Worm (Caenorhabditis elegans) whole organism, late embryonic: Measurements from ENCODE around the gene B0348.1.

ENCODE experiments used
- C08G9.2 ChIP-seq: sonication (generic microtip); optimal IDR thresholded peaks from 2 replicates; lab custom pipeline; 2016; ENCODE audit warnings: mild to moderate bottlenecking, missing genetic modification characterization, moderate library complexity, missing compliant biosample characterization
- F13H6.1 ChIP-seq: sonication (generic microtip); optimal IDR thresholded peaks from 2 replicates; lab custom pipeline; 2016; ENCODE audit warnings: missing genetic modification characterization, missing compliant biosample characterization
- K02D7.2 ChIP-seq: sonication (generic microtip); optimal IDR thresholded peaks from 2 replicates; lab custom pipeline; 2017; ENCODE audit warnings: mild to moderate bottlenecking, missing genetic modification characterization, missing compliant biosample characterization
- T23F11.4 ChIP-seq: fragments of 200-800 bp; sonication (Bioruptor generic); optimal IDR thresholded peaks from 2 replicates; lab custom pipeline; 2018; ENCODE audit warnings: mild to moderate bottlenecking, missing genetic modification characterization, missing compliant biosample characterization
- ama-1 ChIP-seq: fragments of 150-350 bp; optimal IDR thresholded peaks from 2 replicates; lab custom pipeline; 2014
- ceh-18 ChIP-seq: sonication (generic microtip); optimal IDR thresholded peaks from 2 replicates; lab custom pipeline; 2016; ENCODE audit warnings: missing genetic modification characterization, missing compliant biosample characterization
- ceh-24 ChIP-seq: sonication (generic microtip); optimal IDR thresholded peaks from 2 replicates; lab custom pipeline; 2016; ENCODE audit warnings: mild to moderate bottlenecking, missing genetic modification characterization, missing compliant biosample characterization
- ceh-6 ChIP-seq: fragments of 200-800 bp; sonication (Bioruptor generic); optimal IDR thresholded peaks from 2 replicates; lab custom pipeline; 2018; ENCODE audit warnings: mild to moderate bottlenecking, missing genetic modification characterization, missing compliant biosample characterization
- ceh-9 ChIP-seq: sonication (generic microtip); optimal IDR thresholded peaks from 2 replicates; lab custom pipeline; 2016; ENCODE audit warnings: mild to moderate bottlenecking, missing genetic modification characterization, inconsistent platforms, missing compliant biosample characterization
- dve-1 ChIP-seq: sonication (generic microtip); optimal IDR thresholded peaks from 2 replicates; lab custom pipeline; 2017; ENCODE audit warnings: antibody characterized with exemption, mild to moderate bottlenecking, missing genetic modification characterization, missing compliant biosample characterization
- elt-2 ChIP-seq: sonication (generic microtip); optimal IDR thresholded peaks from 2 replicates; lab custom pipeline; 2016; ENCODE audit warnings: missing genetic modification reagents, missing genetic modification characterization, missing compliant biosample characterization
- fax-1 ChIP-seq: sonication (generic microtip); optimal IDR thresholded peaks from 2 replicates; lab custom pipeline; 2016; ENCODE audit warnings: missing genotype, missing genetic modification characterization, missing compliant biosample characterization
- fkh-6 ChIP-seq: sonication (generic microtip); optimal IDR thresholded peaks from 2 replicates; lab custom pipeline; 2016; ENCODE audit warnings: missing genetic modification characterization, missing compliant biosample characterization
- hlh-13 ChIP-seq: fragments of 200-800 bp; sonication (Bioruptor generic); optimal IDR thresholded peaks from 2 replicates; lab custom pipeline; 2018; ENCODE audit warnings: mild to moderate bottlenecking, missing genetic modification characterization, missing compliant biosample characterization
- hlh-30 ChIP-seq: sonication (generic microtip); optimal IDR thresholded peaks from 2 replicates; lab custom pipeline; 2017; ENCODE audit warnings: antibody characterized with exemption, missing genetic modification characterization, missing compliant biosample characterization; ENCODE audit not compliant: insufficient read depth
- lim-6 ChIP-seq: sonication (generic microtip); optimal IDR thresholded peaks from 2 replicates; lab custom pipeline; 2016; ENCODE audit warnings: missing genetic modification characterization, missing compliant biosample characterization
- lin-11 ChIP-seq: fragments of 200-800 bp; sonication (Bioruptor generic); optimal IDR thresholded peaks from 2 replicates; lab custom pipeline; 2018; ENCODE audit warnings: mild to moderate bottlenecking, missing genetic modification characterization, missing compliant biosample characterization
- mec-3 ChIP-seq: sonication (generic microtip); optimal IDR thresholded peaks from 2 replicates; lab custom pipeline; 2016; ENCODE audit warnings: borderline replicate concordance, missing genetic modification characterization, missing compliant biosample characterization
- nfya-1 ChIP-seq: sonication (generic microtip); optimal IDR thresholded peaks from 2 replicates; lab custom pipeline; 2017; ENCODE audit warnings: missing genetic modification characterization, mild to moderate bottlenecking, missing compliant biosample characterization, antibody characterized with exemption, moderate library complexity
- nhr-11 ChIP-seq: fragments of 150-350 bp; optimal IDR thresholded peaks from 2 replicates; lab custom pipeline; 2014; ENCODE audit warnings: missing biosample characterization, missing genetic modification characterization
- nhr-232 ChIP-seq: sonication (generic microtip); optimal IDR thresholded peaks from 2 replicates; lab custom pipeline; 2016; ENCODE audit warnings: missing genetic modification characterization, missing compliant biosample characterization
- npax-4 ChIP-seq: sonication (generic microtip); optimal IDR thresholded peaks from 2 replicates; lab custom pipeline; 2016; ENCODE audit warnings: missing genetic modification characterization, missing compliant biosample characterization
- odd-2 ChIP-seq: sonication (generic microtip); optimal IDR thresholded peaks from 2 replicates; lab custom pipeline; 2017; ENCODE audit warnings: antibody characterized with exemption, mild to moderate bottlenecking, missing genetic modification characterization, missing compliant biosample characterization
- pag-3 ChIP-seq: sonication (generic microtip); optimal IDR thresholded peaks from 2 replicates; lab custom pipeline; 2016; ENCODE audit warnings: missing compliant biosample characterization, missing genetic modification characterization, borderline replicate concordance
- pax-1 ChIP-seq: fragments of 150-350 bp; optimal IDR thresholded peaks from 2 replicates; lab custom pipeline; 2014; ENCODE audit warnings: missing biosample characterization, missing genetic modification characterization
- pha-2 ChIP-seq: sonication (generic microtip); optimal IDR thresholded peaks from 2 replicates; lab custom pipeline; 2017; ENCODE audit warnings: mild to moderate bottlenecking, missing genetic modification characterization, missing compliant biosample characterization
- sox-4 ChIP-seq: sonication (generic microtip); optimal IDR thresholded peaks from 2 replicates; lab custom pipeline; 2017; ENCODE audit warnings: mild to moderate bottlenecking, missing genetic modification characterization, inconsistent platforms, missing compliant biosample characterization
- tbx-7 ChIP-seq: sonication (generic microtip); optimal IDR thresholded peaks from 2 replicates; lab custom pipeline; 2016; ENCODE audit warnings: missing genotype, missing genetic modification characterization, missing compliant biosample characterization
- unc-3 ChIP-seq, 2 experiments: fragments of 200-800 bp in 1 of 2; sonication (Bioruptor generic) in 1 of 2; sonication (generic microtip) in 1 of 2; conservative IDR thresholded peaks in 1 of 2; optimal IDR thresholded peaks in 1 of 2; 2 replicates each; pipeline versions ENCODE4 v1.3.6 to Lab custom; 2016 to 2022; ENCODE audit warnings: missing compliant biosample characterization in 2 of 2, missing genetic modification characterization in 2 of 2, missing genetic modification reagents in 1 of 2
- unc-42 ChIP-seq: sonication (generic microtip); optimal IDR thresholded peaks from 2 replicates; lab custom pipeline; 2016; ENCODE audit warnings: missing genotype, missing genetic modification characterization, missing compliant biosample characterization
- unc-86 ChIP-seq: sonication (generic microtip); optimal IDR thresholded peaks from 2 replicates; lab custom pipeline; 2016; ENCODE audit warnings: missing genetic modification characterization, missing compliant biosample characterization
- zip-5 ChIP-seq: sonication (generic microtip); optimal IDR thresholded peaks from 2 replicates; lab custom pipeline; 2016; ENCODE audit warnings: missing genetic modification characterization, missing compliant biosample characterization
- ztf-16 ChIP-seq: sonication (generic microtip); optimal IDR thresholded peaks from 2 replicates; lab custom pipeline; 2017; ENCODE audit warnings: missing genetic modification characterization, missing compliant biosample characterization

Gene B0348.1

ce11 chrV:48622-49021 lies at the start of gene B0348.1:
B0348.1 (plus strand) TSS chrV:48922.
- TF ChIP-seq lin-11 (tag; lab: Kevin White, UChicago) (no peak), pax-1 (tag; lab: Kevin White, UChicago) (no peak), unc-42 (tag; lab: Kevin White, UChicago) (no peak), ceh-6 (GFP tag; lab: Kevin White, UChicago) (no peak), npax-4 (no peak), pha-2 (tag; lab: Kevin White, UChicago) (no peak), ztf-16 (no peak), unc-86 (tag; lab: Kevin White, UChicago) (no peak), ceh-9 (tag; lab: Kevin White, UChicago) (no peak), T23F11.4 (GFP tag; lab: Kevin White, UChicago) (no peak), ceh-18 (tag; lab: Kevin White, UChicago) (no peak), unc-3 (GFP tag; conservative IDR thresholded peaks at IDR 0.05; lab: Robert Waterston, UW) (no peak), unc-3 (tag; optimal IDR thresholded peaks at IDR 0.05; lab: Kevin White, UChicago) (no peak), C08G9.2 (tag; lab: Kevin White, UChicago) (no peak), zip-5 (tag; lab: Kevin White, UChicago) (no peak), elt-2 (tag; lab: Kevin White, UChicago) (no peak), lim-6 (tag; lab: Kevin White, UChicago) (no peak), mec-3 (no peak), dve-1 (tag; lab: Kevin White, UChicago) (no peak)

ce11 chrV:1335-1734 lies 47.4 kb upstream of the B0348.1 start, which contains the start of gene idpp-2:
idpp-2 (plus strand) TSS chrV:1635.
- no peak for TF ChIP-seq fkh-6 (tag; lab: Kevin White, UChicago)
- no peak for TF ChIP-seq K02D7.2 (tag; lab: Kevin White, UChicago)
- TF ChIP-seq fax-1 = no peak
- TF ChIP-seq pag-3 (tag; lab: Kevin White, UChicago) = no peak
- no peak for TF ChIP-seq unc-3 (GFP tag; conservative IDR thresholded peaks at IDR 0.05; lab: Robert Waterston, UW)
- no peak for TF ChIP-seq unc-3 (tag; optimal IDR thresholded peaks at IDR 0.05; lab: Kevin White, UChicago)
- TF ChIP-seq ztf-16 = no peak
- TF ChIP-seq tbx-7 = no peak
- TF ChIP-seq nhr-232 (tag; lab: Kevin White, UChicago) = no peak
- no peak for TF ChIP-seq lim-6 (tag; lab: Kevin White, UChicago)
- TF ChIP-seq F13H6.1 = no peak
- TF ChIP-seq pha-2 (tag; lab: Kevin White, UChicago) = no peak
- TF ChIP-seq T23F11.4 (GFP tag; lab: Kevin White, UChicago) = no peak
- TF ChIP-seq ceh-24 (tag; lab: Kevin White, UChicago) = no peak

- TF ChIP-seq nhr-232 (tag; lab: Kevin White, UChicago) (no peak), odd-2 (no peak), unc-3 (GFP tag; conservative IDR thresholded peaks at IDR 0.05; lab: Robert Waterston, UW) (no peak), unc-3 (tag; optimal IDR thresholded peaks at IDR 0.05; lab: Kevin White, UChicago) (no peak), nhr-11 (tag; lab: Kevin White, UChicago) (no peak), hlh-30 (tag; lab: Kevin White, UChicago) (no peak), ama-1 (lab: Kevin White, UChicago) (no peak), ztf-16 (no peak), unc-86 (tag; lab: Kevin White, UChicago) (no peak), hlh-13 (GFP tag; lab: Kevin White, UChicago) (no peak), sox-4 (no peak)
Measured at ce11 chrV:6271-6670, 42.5 kb upstream of the B0348.1 start.

ce11 chrV:7778-8445 lies 40.8 kb upstream of the B0348.1 start, which contains the start of gene ife-3:
ife-3 (minus strand) TSS chrV:7828.
- TF ChIP-seq nfya-1 (tag; lab: Kevin White, UChicago) (peak; percentile 29), ceh-6 (GFP tag; lab: Kevin White, UChicago) (no peak)
